Fruit fly (Drosophila melanogaster): ENCODE data around the gene Nuak.

Gene Nuak

dm6 chr3R:10261800-10262199 lies 2.3 kb upstream of the Nuak start, which contains the start of the genes Sirt6 and pont (continued):
- TF ChIP-seq CG15479 (GFP tag; optimal IDR thresholded peaks at IDR 0.05): peak; percentile 38
- TF ChIP-seq Taf1 (GFP tag; IDR thresholded peaks at IDR 0.05): no peak
- no peak for TF ChIP-seq CG5953 (GFP tag; IDR thresholded peaks at IDR 0.05)
- no peak for TF ChIP-seq CG6175 (GFP tag; IDR thresholded peaks at IDR 0.05)
- no peak for TF ChIP-seq CG17361 (GFP tag; IDR thresholded peaks at IDR 0.05)
- TF ChIP-seq ara (GFP tag; IDR thresholded peaks at IDR 0.05): no peak
- TF ChIP-seq CG43689 (GFP tag; IDR thresholded peaks at IDR 0.05): no peak
- TF ChIP-seq gsb-n (tag; optimal IDR thresholded peaks at IDR 0.05): peak; percentile 99
- TF ChIP-seq CG2678 (tag; optimal IDR thresholded peaks at IDR 0.05): peak; percentile 97
- TF ChIP-seq ranshi (GFP tag; IDR thresholded peaks at IDR 0.05): no peak
- peak; percentile 91 for TF ChIP-seq CG9437 (GFP tag; optimal IDR thresholded peaks at IDR 0.05)
- TF ChIP-seq chn (GFP tag; optimal IDR thresholded peaks at IDR 0.05): peak; percentile 48
- TF ChIP-seq dimm (GFP tag; IDR thresholded peaks at IDR 0.05): no peak
- TF ChIP-seq CG13287 (GFP tag; IDR thresholded peaks at IDR 0.05; ENCODE audit: partially characterized antibody): no peak
- TF ChIP-seq CG17328 (GFP tag; IDR thresholded peaks at IDR 0.05): no peak
- peak; percentile 73 for TF ChIP-seq Hand (GFP tag; optimal IDR thresholded peaks at IDR 0.05)
- no peak for TF ChIP-seq Dfd (GFP tag; optimal IDR thresholded peaks at IDR 0.05)
- no peak for TF ChIP-seq peb (GFP tag; IDR thresholded peaks at IDR 0.05)
- TF ChIP-seq CG7372 (GFP tag; IDR thresholded peaks at IDR 0.05): no peak
- TF ChIP-seq CG14710 (tag; optimal IDR thresholded peaks at IDR 0.05): peak; percentile 99
- TF ChIP-seq CG9932 (GFP tag; IDR thresholded peaks at IDR 0.05): no peak
- peak; percentile 94 for TF ChIP-seq CG1233 (GFP tag; optimal IDR thresholded peaks at IDR 0.05)
- TF ChIP-seq CG13894 (tag; optimal IDR thresholded peaks at IDR 0.05): peak; percentile 93
- peak; percentile 72 for TF ChIP-seq CG2116 (GFP tag; optimal IDR thresholded peaks at IDR 0.05)
- no peak for TF ChIP-seq pan (optimal IDR thresholded peaks at IDR 0.05)
- no peak for TF ChIP-seq pan (GFP tag; optimal IDR thresholded peaks at IDR 0.05 in 1 of 2, IDR thresholded peaks at IDR 0.05 in 1 of 2)
- peak; percentile 92 for TF ChIP-seq CG12299 (tag; optimal IDR thresholded peaks at IDR 0.05)
- TF ChIP-seq Drgx (GFP tag; IDR thresholded peaks at IDR 0.05): no peak
- peak; percentile 90 for TF ChIP-seq YL-1 (GFP tag; optimal IDR thresholded peaks at IDR 0.05)
- TF ChIP-seq CG3995 (GFP tag; optimal IDR thresholded peaks at IDR 0.05): peak; percentile 34
- peak; percentile 97 for TF ChIP-seq CG12659 (GFP tag; optimal IDR thresholded peaks at IDR 0.05)
- TF ChIP-seq Stat92E (GFP tag; optimal IDR thresholded peaks at IDR 0.05): peak in 1 of 3 experiments; percentile 91
- TF ChIP-seq Kr (GFP tag; optimal IDR thresholded peaks at IDR 0.05): no peak
- no peak for TF ChIP-seq CG2199 (GFP tag; IDR thresholded peaks at IDR 0.05)
- TF ChIP-seq H15 (GFP tag; IDR thresholded peaks at IDR 0.05): no peak
- TF ChIP-seq CG14667 (GFP tag; IDR thresholded peaks at IDR 0.05): no peak
- no peak for TF ChIP-seq ab (GFP tag; optimal IDR thresholded peaks at IDR 0.05)
- peak; percentile 89 for TF ChIP-seq CG31388 (GFP tag; optimal IDR thresholded peaks at IDR 0.05)
- TF ChIP-seq CG9215 (GFP tag; IDR thresholded peaks at IDR 0.05): no peak
- peak; percentile 53 for TF ChIP-seq CG12744 (GFP tag; optimal IDR thresholded peaks at IDR 0.05)
- TF ChIP-seq z (GFP tag; IDR thresholded peaks at IDR 0.05): no peak
- TF ChIP-seq ase (GFP tag; IDR thresholded peaks at IDR 0.05): no peak
- peak; percentile 44 for TF ChIP-seq pho (GFP tag; optimal IDR thresholded peaks at IDR 0.05)
- no peak for TF ChIP-seq CkIIα-i1 (GFP tag; IDR thresholded peaks at IDR 0.05)
- TF ChIP-seq CG3163 (GFP tag; optimal IDR thresholded peaks at IDR 0.05): peak; percentile 8
- no peak for TF ChIP-seq wek (GFP tag; optimal IDR thresholded peaks at IDR 0.05)
- TF ChIP-seq Pdp1 (GFP tag; optimal IDR thresholded peaks at IDR 0.05): peak; percentile 70 to 76
- no peak for TF ChIP-seq amos (GFP tag; IDR thresholded peaks at IDR 0.05; ENCODE audit: partially characterized antibody)
- no peak for TF ChIP-seq bbx (GFP tag; IDR thresholded peaks at IDR 0.05; ENCODE audit: partially characterized antibody)
- peak; percentile 23 for TF ChIP-seq Hmx (GFP tag; optimal IDR thresholded peaks at IDR 0.05)
- no peak for TF ChIP-seq Rfx (GFP tag; IDR thresholded peaks at IDR 0.05)
- no peak for TF ChIP-seq B-H1 (GFP tag; IDR thresholded peaks at IDR 0.05)
- no peak for TF ChIP-seq jumu (GFP tag; optimal IDR thresholded peaks at IDR 0.05)

All from whole organism, embryonic.